Worm (Caenorhabditis elegans) whole organism, L1 larva: ENCODE measurements around the gene set-26.
"Not testable (repeated sequence)": the region's sequence is repeated elsewhere in the genome, so short reads cannot be mapped to it uniquely, and the experiment has no call there.

ENCODE experiments used
- C16A3.4 ChIP-seq: fragments of 150-350 bp; optimal IDR thresholded peaks from 2 replicates; lab custom pipeline; 2014; ENCODE audit warnings: missing biosample characterization, missing genetic modification characterization
- C34B4.2 ChIP-seq: sonication (generic microtip); optimal IDR thresholded peaks from 2 replicates; lab custom pipeline; 2017; ENCODE audit warnings: mild to moderate bottlenecking, missing genetic modification characterization, missing compliant biosample characterization
- aha-1 ChIP-seq: fragments of 150-350 bp; optimal IDR thresholded peaks from 2 replicates; lab custom pipeline; 2014; ENCODE audit warnings: missing biosample characterization, missing genetic modification characterization
- ama-1 ChIP-seq: fragments of 150-350 bp; optimal IDR thresholded peaks from 2 replicates; lab custom pipeline; 2014
- blmp-1 ChIP-seq: fragments of 150-350 bp; optimal IDR thresholded peaks from 2 replicates; lab custom pipeline; 2014; ENCODE audit warnings: missing biosample characterization, missing genetic modification characterization
- ceh-8 ChIP-seq: fragments of 200-800 bp; sonication (Bioruptor generic); optimal IDR thresholded peaks from 2 replicates; lab custom pipeline; 2018; ENCODE audit warnings: mild to moderate bottlenecking, missing genetic modification characterization, moderate library complexity, missing compliant biosample characterization
- ceh-82 ChIP-seq, 3 experiments: fragments of 150-350 bp in 1 of 3; sonication (generic microtip) in 2 of 3; optimal IDR thresholded peaks; 2 replicates each; lab custom pipeline; 2014 to 2017; ENCODE audit warnings: missing biosample characterization in 3 of 3, missing genetic modification characterization in 3 of 3
- ceh-90 ChIP-seq: sonication (generic microtip); optimal IDR thresholded peaks from 2 replicates; lab custom pipeline; 2016; ENCODE audit warnings: missing genetic modification characterization, missing compliant biosample characterization
- ces-1 ChIP-seq: fragments of 150-350 bp; optimal IDR thresholded peaks from 2 replicates; lab custom pipeline; 2014; ENCODE audit warnings: missing biosample characterization, missing genetic modification reagents, missing genetic modification characterization
- dsc-1 ChIP-seq: sonication (generic microtip); optimal IDR thresholded peaks from 2 replicates; lab custom pipeline; 2016; ENCODE audit warnings: mild to moderate bottlenecking, missing genetic modification characterization, missing compliant biosample characterization
- efl-1 ChIP-seq, 4 experiments: fragments of 150-350 bp; optimal IDR thresholded peaks in 3 of 4; peaks in 1 of 4; 1 replicate in 1 of 4; 2 replicates in 3 of 4; lab custom pipeline; 2014; ENCODE audit warnings: missing biosample characterization in 2 of 4, missing genetic modification characterization in 2 of 4, missing genetic modification reagents in 2 of 4
- efl-3 ChIP-seq: fragments of 200-800 bp; sonication (Bioruptor generic); optimal IDR thresholded peaks from 2 replicates; lab custom pipeline; 2018; ENCODE audit warnings: mild to moderate bottlenecking, missing genetic modification characterization, missing compliant biosample characterization
- elt-2 ChIP-seq: sonication (generic microtip); optimal IDR thresholded peaks from 2 replicates; lab custom pipeline; 2016; ENCODE audit warnings: missing genetic modification characterization, mild to moderate bottlenecking, inconsistent platforms, missing compliant biosample characterization, missing genetic modification reagents
- fkh-10 ChIP-seq: sonication (generic microtip); optimal IDR thresholded peaks from 2 replicates; lab custom pipeline; 2017; ENCODE audit warnings: missing biosample characterization, missing genetic modification reagents, missing genetic modification characterization
- fos-1 ChIP-seq: fragments of 150-350 bp; optimal IDR thresholded peaks from 2 replicates; lab custom pipeline; 2014; ENCODE audit warnings: missing biosample characterization, missing genetic modification characterization
- hpl-2 ChIP-seq: fragments of 150-350 bp; optimal IDR thresholded peaks from 2 replicates; lab custom pipeline; 2014; ENCODE audit warnings: missing biosample characterization, missing genetic modification reagents, missing genetic modification characterization
- jun-1 ChIP-seq: fragments of 150-350 bp; optimal IDR thresholded peaks from 2 replicates; lab custom pipeline; 2014; ENCODE audit warnings: missing biosample characterization, missing genetic modification reagents, missing genetic modification characterization
- lin-13 ChIP-seq: fragments of 150-350 bp; optimal IDR thresholded peaks from 2 replicates; lab custom pipeline; 2014; ENCODE audit warnings: missing biosample characterization, missing genetic modification reagents, missing genetic modification characterization
- lin-35 ChIP-seq, 2 experiments: fragments of 150-350 bp; optimal IDR thresholded peaks; 2 replicates each; lab custom pipeline; 2014; ENCODE audit warnings: missing biosample characterization in 2 of 2, missing genetic modification characterization in 2 of 2, missing genetic modification reagents in 2 of 2
- lin-39 ChIP-seq: fragments of 150-350 bp; optimal IDR thresholded peaks from 2 replicates; lab custom pipeline; 2014; ENCODE audit warnings: missing biosample characterization, missing genetic modification reagents, missing genetic modification characterization
- lir-3 ChIP-seq: sonication (generic microtip); optimal IDR thresholded peaks from 2 replicates; lab custom pipeline; 2016; ENCODE audit warnings: mild to moderate bottlenecking, missing genetic modification characterization, moderate library complexity, missing compliant biosample characterization; ENCODE audit not compliant: poor library complexity
- lsy-2 ChIP-seq, 2 experiments: fragments of 150-350 bp; optimal IDR thresholded peaks; 2 replicates each; lab custom pipeline; 2014; ENCODE audit warnings: missing biosample characterization in 2 of 2, missing genetic modification characterization in 2 of 2
- mdl-1 ChIP-seq, 2 experiments: fragments of 150-350 bp; optimal IDR thresholded peaks; 2 replicates each; lab custom pipeline; 2014 to 2017; ENCODE audit warnings: missing biosample characterization in 2 of 2, missing genetic modification characterization in 2 of 2, inconsistent platforms in 1 of 2
- mep-1 ChIP-seq: fragments of 150-350 bp; optimal IDR thresholded peaks from 2 replicates; lab custom pipeline; 2014; ENCODE audit warnings: missing biosample characterization, missing genetic modification characterization
- nhr-11 ChIP-seq: fragments of 150-350 bp; optimal IDR thresholded peaks from 2 replicates; lab custom pipeline; 2014; ENCODE audit warnings: missing biosample characterization, missing genetic modification characterization
- nhr-12 ChIP-seq: sonication (generic microtip); optimal IDR thresholded peaks from 2 replicates; lab custom pipeline; 2017; ENCODE audit warnings: missing biosample characterization, missing genetic modification characterization
- nhr-19 ChIP-seq: fragments of 200-800 bp; sonication (Bioruptor generic); conservative IDR thresholded peaks from 2 replicates; pipeline ENCODE4 v1.3.6; 2022; ENCODE audit warnings: missing genetic modification characterization, missing compliant biosample characterization
- nhr-20 ChIP-seq: sonication (generic microtip); optimal IDR thresholded peaks from 2 replicates; lab custom pipeline; 2016; ENCODE audit warnings: mild to moderate bottlenecking, missing genetic modification characterization, missing compliant biosample characterization
- nhr-237 ChIP-seq: fragments of 150-350 bp; optimal IDR thresholded peaks from 2 replicates; lab custom pipeline; 2014; ENCODE audit warnings: missing biosample characterization, missing genetic modification characterization
- nhr-28 ChIP-seq: fragments of 150-350 bp; optimal IDR thresholded peaks from 2 replicates; lab custom pipeline; 2014; ENCODE audit warnings: missing biosample characterization, missing genetic modification characterization
- nhr-77 ChIP-seq: fragments of 150-350 bp; optimal IDR thresholded peaks from 2 replicates; lab custom pipeline; 2014; ENCODE audit warnings: missing biosample characterization, missing genetic modification characterization
- nhr-85 ChIP-seq: sonication (generic microtip); peaks from one replicate; lab custom pipeline; 2016; ENCODE audit warnings: missing genetic modification characterization, inconsistent platforms, missing compliant biosample characterization
- nhr-90 ChIP-seq: sonication (generic microtip); optimal IDR thresholded peaks from 2 replicates; lab custom pipeline; 2016; ENCODE audit warnings: mild to moderate bottlenecking, missing genetic modification characterization, missing compliant biosample characterization; ENCODE audit not compliant: poor library complexity
- pag-3 ChIP-seq: sonication (generic microtip); optimal IDR thresholded peaks from 2 replicates; lab custom pipeline; 2017; ENCODE audit warnings: missing genetic modification characterization, mild to moderate bottlenecking, missing compliant biosample characterization, antibody characterized with exemption, borderline replicate concordance; ENCODE audit not compliant: insufficient read depth
- pax-3 ChIP-seq: fragments of 200-800 bp; sonication (Bioruptor generic); optimal IDR thresholded peaks from 2 replicates; lab custom pipeline; 2018; ENCODE audit warnings: mild to moderate bottlenecking, missing genetic modification characterization, moderate library complexity, missing compliant biosample characterization
- skn-1 ChIP-seq: fragments of 150-350 bp; optimal IDR thresholded peaks from 2 replicates; lab custom pipeline; 2014; ENCODE audit warnings: missing biosample characterization, missing genetic modification characterization
- snpc-4 ChIP-seq: fragments of 150-350 bp; optimal IDR thresholded peaks from 2 replicates; lab custom pipeline; 2014; ENCODE audit warnings: missing biosample characterization, missing genetic modification characterization
- snu-23 ChIP-seq: sonication (generic microtip); optimal IDR thresholded peaks from 2 replicates; lab custom pipeline; 2016; ENCODE audit warnings: missing genetic modification characterization, missing compliant biosample characterization
- sup-37 ChIP-seq: fragments of 200-800 bp; sonication (Bioruptor generic); optimal IDR thresholded peaks from 2 replicates; lab custom pipeline; 2018; ENCODE audit warnings: mild to moderate bottlenecking, missing genetic modification characterization, missing compliant biosample characterization
- swsn-7 ChIP-seq: sonication (generic microtip); optimal IDR thresholded peaks from 2 replicates; lab custom pipeline; 2016; ENCODE audit warnings: missing genetic modification characterization, missing compliant biosample characterization
- unc-130 ChIP-seq: fragments of 150-350 bp; optimal IDR thresholded peaks from 2 replicates; lab custom pipeline; 2017; ENCODE audit warnings: missing biosample characterization, missing genetic modification characterization, inconsistent platforms
- unc-98 ChIP-seq: fragments of 200-800 bp; sonication (Bioruptor generic); IDR thresholded peaks from 2 replicates; pipeline ENCODE4 v1.3.6; 2022; ENCODE audit warnings: missing genetic modification characterization, missing compliant biosample characterization
- xbp-1 ChIP-seq: sonication (generic microtip); optimal IDR thresholded peaks from 2 replicates; lab custom pipeline; 2016; ENCODE audit warnings: missing genetic modification characterization, missing compliant biosample characterization
- zag-1 ChIP-seq: fragments of 150-350 bp; optimal IDR thresholded peaks from 2 replicates; lab custom pipeline; 2014; ENCODE audit warnings: missing biosample characterization, missing genetic modification characterization
- ztf-11 ChIP-seq, 2 experiments: sonication (generic microtip); optimal IDR thresholded peaks; 2 replicates each; lab custom pipeline; 2016 to 2017; ENCODE audit warnings: missing genetic modification characterization in 2 of 2, missing biosample characterization in 1 of 2, missing compliant biosample characterization in 1 of 2

set-26 gene

ce11 chrIV:16655783-16656182 lies at the start of gene set-26:
Gene set-26 (minus strand): TSS chrIV:16655883.
- TF ChIP-seq nhr-11 (tag; lab: Kevin White, UChicago); zag-1 (tag; lab: Kevin White, UChicago); ama-1 (lab: Kevin White, UChicago): not testable (repeated sequence)

ce11 chrIV:16696422-16696821 lies 40.7 kb upstream of the set-26 start:
- TF ChIP-seq C34B4.2 (tag; lab: Kevin White, UChicago) (no peak), hpl-2 (GFP tag; lab: Kevin White, UChicago) (no peak), nhr-19 (GFP tag; lab: Robert Waterston, UW) (no peak), ces-1 (GFP tag; lab: Kevin White, UChicago) (no peak), nhr-11 (tag; lab: Kevin White, UChicago) (no peak), unc-98 (GFP tag; lab: Robert Waterston, UW) (no peak), lir-3 (tag; lab: Kevin White, UChicago) (no peak), jun-1 (tag; lab: Kevin White, UChicago) (no peak), elt-2 (tag; lab: Kevin White, UChicago) (no peak), skn-1 (tag; lab: Kevin White, UChicago) (no peak), nhr-237 (no peak), nhr-90 (tag; lab: Kevin White, UChicago) (no peak), efl-1 (optimal IDR thresholded peaks at IDR 0.05; lab: Kevin White, UChicago) (no peak), efl-1 (GFP tag; optimal IDR thresholded peaks at IDR 0.05 in 1 of 2; lab: Kevin White, UChicago) (no peak)
- TF ChIP-seq, all 84 proteins: peak for 0

ce11 chrIV:16694567-16694966 lies 38.9 kb upstream of the set-26 start, which contains the start of gene Y51H4A.941:
Gene Y51H4A.941 (minus strand): TSS chrIV:16694667.
- TF ChIP-seq skn-1 (tag; lab: Kevin White, UChicago): no peak
- no peak for TF ChIP-seq lin-39 (tag; lab: Kevin White, UChicago)
- no peak for TF ChIP-seq fos-1 (tag; lab: Kevin White, UChicago)
- TF ChIP-seq pag-3 (tag; lab: Kevin White, UChicago): no peak
- no peak for TF ChIP-seq nhr-85 (tag; lab: Kevin White, UChicago)
- no peak for TF ChIP-seq sup-37 (GFP tag; lab: Kevin White, UChicago)
- TF ChIP-seq fkh-10 (GFP tag; lab: Kevin White, UChicago): no peak
- no peak for TF ChIP-seq xbp-1 (tag; lab: Kevin White, UChicago)
- no peak for TF ChIP-seq nhr-20 (tag; lab: Kevin White, UChicago)

ce11 chrIV:16684224-16684623 lies 28.5 kb upstream of the set-26 start:
- TF ChIP-seq nhr-20 (tag; lab: Kevin White, UChicago) (peak; percentile 35), C16A3.4 (tag; lab: Kevin White, UChicago) (peak; percentile 47), aha-1 (no peak), ceh-8 (GFP tag; lab: Kevin White, UChicago) (no peak), lin-13 (GFP tag; lab: Kevin White, UChicago) (peak; percentile 12), xbp-1 (tag; lab: Kevin White, UChicago) (no peak), nhr-90 (tag; lab: Kevin White, UChicago) (peak; percentile 36), pax-3 (tag; lab: Kevin White, UChicago) (no peak), lin-35 (GFP tag; optimal IDR thresholded peaks at IDR 0.05; lab: Kevin White, UChicago) (peak in 1 of 2 experiments; percentile 73), lsy-2 (tag; optimal IDR thresholded peaks at IDR 0.05; lab: Kevin White, UChicago) (peak in 1 of 2 experiments; percentile 58), snpc-4 (peak; percentile 7), mdl-1 (tag; optimal IDR thresholded peaks at IDR 0.05; lab: Kevin White, UChicago) (peak in 1 of 2 experiments; percentile 6), ceh-82 (tag; optimal IDR thresholded peaks at IDR 0.05; lab: Kevin White, UChicago) (peak in 1 of 3 experiments; percentile 4), lir-3 (tag; lab: Kevin White, UChicago) (peak; percentile 27), efl-3 (GFP tag; lab: Kevin White, UChicago) (no peak), dsc-1 (tag; lab: Kevin White, UChicago) (peak; percentile 29), unc-130 (tag; lab: Kevin White, UChicago) (no peak), snu-23 (GFP tag; lab: Kevin White, UChicago) (peak; percentile 69), nhr-77 (tag; lab: Kevin White, UChicago) (peak; percentile 17), nhr-85 (tag; lab: Kevin White, UChicago) (no peak), ztf-11 (tag; optimal IDR thresholded peaks at IDR 0.05; lab: Kevin White, UChicago) (no peak), ceh-90 (tag; lab: Kevin White, UChicago) (no peak), nhr-19 (GFP tag; lab: Robert Waterston, UW) (peak; percentile 32; the same call in 1 of the 2 replicates), nhr-28 (tag; lab: Kevin White, UChicago) (no peak), nhr-12 (tag; lab: Kevin White, UChicago) (no peak), swsn-7 (tag; lab: Kevin White, UChicago) (no peak), blmp-1 (tag; lab: Kevin White, UChicago) (peak; percentile 14), efl-1 (optimal IDR thresholded peaks at IDR 0.05; lab: Kevin White, UChicago) (peak in 1 of 2 experiments; percentile 27), efl-1 (GFP tag; optimal IDR thresholded peaks at IDR 0.05 in 1 of 2; lab: Kevin White, UChicago) (peak in 1 of 2 experiments; percentile 12), mep-1 (no peak), sup-37 (GFP tag; lab: Kevin White, UChicago) (no peak)
